Worm (Caenorhabditis elegans): ENCODE data around the gene C39B10.3.

The C39B10.3 gene

DNA sequence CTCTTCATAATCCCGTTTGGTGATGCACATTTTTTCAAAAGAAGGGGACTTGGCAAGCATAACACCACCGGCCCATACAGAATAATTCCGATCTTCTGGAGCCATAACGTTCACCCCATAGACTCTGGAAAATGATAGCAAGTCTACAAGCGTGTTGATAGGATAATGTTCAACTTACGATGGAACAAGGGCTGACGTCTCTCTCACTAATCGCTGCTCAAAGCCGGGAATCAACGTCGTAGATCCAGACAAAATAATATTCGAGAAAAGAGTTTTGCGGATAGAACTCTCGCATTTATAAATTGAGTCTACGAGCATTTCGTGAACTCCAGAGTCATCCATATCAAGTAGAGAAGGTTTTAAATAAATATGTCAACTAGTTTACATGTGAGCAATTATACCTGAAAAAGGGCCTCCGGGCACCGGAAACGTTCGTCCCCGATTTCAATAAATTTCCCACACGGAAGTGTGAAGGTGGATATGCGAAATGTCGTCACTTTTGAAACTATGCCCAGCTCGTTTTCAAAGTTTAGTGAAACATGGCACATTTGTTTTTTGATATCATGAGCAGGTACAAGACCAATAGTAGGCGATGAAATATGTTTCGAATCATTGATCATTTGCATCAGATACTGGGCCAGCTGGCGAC is 48.1 kb downstream of the C39B10.3 start:
- TF ChIP-seq ets-7 (tag; optimal IDR thresholded peaks at IDR 0.05) (no peak), sea-1 (GFP tag; conservative IDR thresholded peaks at IDR 0.05) (no peak), ceh-36 (tag; optimal IDR thresholded peaks at IDR 0.05) (no peak), ama-1 (optimal IDR thresholded peaks at IDR 0.05) (no peak), pes-1 (GFP tag; IDR thresholded peaks at IDR 0.05) (no peak), B0310.2 (tag; optimal IDR thresholded peaks at IDR 0.05) (no peak), ceh-13 (GFP tag; optimal IDR thresholded peaks at IDR 0.05) (no peak), F13C5.2 (tag; optimal IDR thresholded peaks at IDR 0.05) (no peak), hmbx-1 (tag; optimal IDR thresholded peaks at IDR 0.05) (no peak), tbx-37 (GFP tag; conservative IDR thresholded peaks at IDR 0.05) (no peak), scrt-1 (GFP tag; IDR thresholded peaks at IDR 0.05) (no peak), tbx-11 (GFP tag; IDR thresholded peaks at IDR 0.05) (no peak)
